Fruit fly (Drosophila melanogaster): Measurements from ENCODE around the gene CG17572.

DNA sequence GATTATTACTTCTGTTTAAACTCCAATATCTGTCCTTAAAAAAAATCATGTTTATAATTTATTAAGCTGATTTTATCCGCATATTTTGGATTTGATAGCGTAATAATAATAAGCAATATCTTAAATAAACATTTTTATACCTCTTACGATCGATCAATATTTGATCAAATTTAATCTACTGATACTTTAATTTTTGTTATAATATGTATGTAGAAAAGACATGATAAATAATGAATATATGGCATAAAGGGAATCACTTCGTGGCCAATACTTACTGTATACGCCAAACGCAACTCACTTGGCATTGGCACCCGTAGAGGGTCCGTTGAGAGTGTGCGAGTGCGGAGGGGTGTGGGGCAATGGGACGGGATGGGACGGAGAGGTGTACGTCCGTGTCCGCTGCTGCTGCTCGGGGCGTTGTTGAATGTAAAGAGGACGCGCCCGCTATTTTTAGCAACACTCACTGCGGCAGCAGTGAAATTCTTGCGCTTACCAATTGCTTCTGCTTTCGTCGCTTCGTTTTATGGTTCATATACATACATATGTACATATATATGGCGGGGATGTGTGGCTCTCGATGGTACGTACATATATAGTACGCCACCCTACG is 37.7 kb downstream of the CG17572 start:
- TF ChIP-seq Sin3A (optimal IDR thresholded peaks at IDR 0.05) (no peak), h (optimal IDR thresholded peaks at IDR 0.05) (no peak), psq (optimal IDR thresholded peaks at IDR 0.05) (no peak)

Measured in Kc167 (cell line).